Fruit fly (Drosophila melanogaster) whole organism, wandering third instar larva: ENCODE data around the gene CG7332.

Experiments used
- Abd-B ChIP-seq: fragments of >200 bp; optimal IDR thresholded peaks from 2 replicates; lab custom pipeline; 2017; ENCODE audit warnings: missing biosample characterization, missing genetic modification characterization
- CG32264 ChIP-seq: fragments of 200-800 bp; sonication (Bioruptor generic); optimal IDR thresholded peaks from 2 replicates; lab custom pipeline; 2016; ENCODE audit warnings: missing biosample characterization, missing genetic modification characterization
- CG9705 ChIP-seq: fragments of 200-800 bp; sonication (Bioruptor generic); optimal IDR thresholded peaks from 2 replicates; lab custom pipeline; 2018; ENCODE audit warnings: missing biosample characterization, mild to moderate bottlenecking, missing genetic modification characterization
- Dif ChIP-seq: fragments of 200-275, 200-300 bp; sonication (Bioruptor generic); optimal IDR thresholded peaks from 2 replicates; lab custom pipeline; 2018; ENCODE audit warnings: missing biosample characterization, missing genetic modification characterization; ENCODE audit not compliant: partially characterized antibody
- HLH106 ChIP-seq: fragments of 200-800 bp; optimal IDR thresholded peaks from 3 replicates; lab custom pipeline; 2019; ENCODE audit warnings: missing biosample characterization, mild to moderate bottlenecking, missing genetic modification characterization, moderate library complexity
- Hr78 ChIP-seq: fragments of >200 bp; optimal IDR thresholded peaks from 2 replicates; lab custom pipeline; 2017; ENCODE audit warnings: missing biosample characterization, missing genetic modification characterization
- Hr83 ChIP-seq: fragments of 200-300 bp; sonication (Bioruptor generic); optimal IDR thresholded peaks from 2 replicates; lab custom pipeline; 2016; ENCODE audit warnings: missing biosample characterization, mild to moderate bottlenecking, missing genetic modification characterization, moderate library complexity; ENCODE audit not compliant: poor library complexity, severe bottlenecking
- Jra ChIP-seq: sonication (Bioruptor generic); optimal IDR thresholded peaks from 2 replicates; lab custom pipeline; 2016; ENCODE audit warnings: missing biosample characterization, missing genetic modification characterization
- Mio ChIP-seq: sonication (Bioruptor generic); optimal IDR thresholded peaks from 2 replicates; lab custom pipeline; 2016; ENCODE audit warnings: missing biosample characterization, missing genetic modification characterization
- Myc ChIP-seq: fragments of >200 bp; optimal IDR thresholded peaks from 2 replicates; lab custom pipeline; 2017
- N ChIP-seq: fragments of >200 bp; optimal IDR thresholded peaks from 2 replicates; lab custom pipeline; 2018; ENCODE audit warnings: missing biosample characterization, missing external identifiers, missing genetic modification characterization
- OdsH ChIP-seq: fragments of 200-800 bp; sonication (Bioruptor generic); optimal IDR thresholded peaks from 2 replicates; lab custom pipeline; 2016; ENCODE audit warnings: missing biosample characterization, mild to moderate bottlenecking, missing genetic modification characterization
- Rel ChIP-seq, 2 experiments: fragments of 200-800 bp; sonication (Bioruptor generic) in 1 of 2; optimal IDR thresholded peaks; 2 replicates in 1 of 2; 3 replicates in 1 of 2; lab custom pipeline; 2016 to 2019; ENCODE audit warnings: mild to moderate bottlenecking in 2 of 2, missing biosample characterization in 2 of 2, missing genetic modification characterization in 2 of 2, moderate library complexity in 1 of 2
- Sp1 ChIP-seq: fragments of 200-800 bp; sonication (Bioruptor generic); optimal IDR thresholded peaks from 3 replicates; lab custom pipeline; 2019; ENCODE audit warnings: missing biosample characterization, mild to moderate bottlenecking, missing genetic modification characterization, moderate library complexity
- Vsx2 ChIP-seq: fragments of 200-300, 225-300 bp; sonication (Bioruptor generic); optimal IDR thresholded peaks from 2 replicates; lab custom pipeline; 2018; ENCODE audit warnings: missing biosample characterization, missing genetic modification characterization; ENCODE audit not compliant: partially characterized antibody
- br ChIP-seq: fragments of 200-800 bp; sonication (Bioruptor generic); optimal IDR thresholded peaks from 2 replicates; lab custom pipeline; 2016; ENCODE audit warnings: missing biosample characterization, missing genetic modification characterization
- brk ChIP-seq: fragments of 200-800 bp; sonication (Bioruptor generic); optimal IDR thresholded peaks from 2 replicates; lab custom pipeline; 2016; ENCODE audit warnings: missing biosample characterization, mild to moderate bottlenecking, missing genetic modification characterization
- dl ChIP-seq, 2 experiments: fragments of 175-275, 200-275 bp in 1 of 2; fragments of 200-275 bp in 1 of 2; sonication (Bioruptor generic); optimal IDR thresholded peaks; lab custom pipeline; 2018; ENCODE audit warnings: mild to moderate bottlenecking in 2 of 2, missing biosample characterization in 2 of 2, missing genetic modification characterization in 2 of 2, moderate library complexity in 2 of 2; ENCODE audit not compliant: partially characterized antibody in 2 of 2, insufficient read depth in 1 of 2
- dmrt93B ChIP-seq: fragments of 200-800 bp; sonication (Bioruptor generic); optimal IDR thresholded peaks from 2 replicates; lab custom pipeline; 2018; ENCODE audit warnings: missing biosample characterization, mild to moderate bottlenecking, missing genetic modification characterization
- ey ChIP-seq: fragments of 200-800 bp; sonication (Bioruptor generic); optimal IDR thresholded peaks from 2 replicates; lab custom pipeline; 2016; ENCODE audit warnings: missing biosample characterization, missing genetic modification characterization
- foxo ChIP-seq, 2 experiments: fragments of 200-800 bp; sonication (Bioruptor generic); optimal IDR thresholded peaks; 2 replicates in 1 of 2; 3 replicates in 1 of 2; lab custom pipeline; 2016 to 2017; ENCODE audit warnings: missing biosample characterization in 2 of 2, missing genetic modification characterization in 2 of 2
- fru ChIP-seq: fragments of 200-800 bp; sonication (Bioruptor generic); optimal IDR thresholded peaks from 3 replicates; lab custom pipeline; 2016; ENCODE audit warnings: missing biosample characterization, mild to moderate bottlenecking, missing genetic modification characterization
- h ChIP-seq: fragments of 200-800 bp; sonication (Bioruptor generic); optimal IDR thresholded peaks from 3 replicates; lab custom pipeline; 2016; ENCODE audit warnings: missing biosample characterization, mild to moderate bottlenecking, missing genetic modification characterization
- jim ChIP-seq: fragments of 175-275, 200-325 bp; sonication (Bioruptor generic); optimal IDR thresholded peaks from 2 replicates; lab custom pipeline; 2016; ENCODE audit warnings: missing biosample characterization, mild to moderate bottlenecking, missing genetic modification characterization
- psq ChIP-seq: fragments of 200-800 bp; sonication (Bioruptor generic); optimal IDR thresholded peaks from 3 replicates; lab custom pipeline; 2017; ENCODE audit warnings: missing biosample characterization, mild to moderate bottlenecking, missing genetic modification characterization, moderate library complexity
- rgr ChIP-seq: fragments of 200-800 bp; sonication (Bioruptor generic); optimal IDR thresholded peaks from 3 replicates; lab custom pipeline; 2016; ENCODE audit warnings: missing biosample characterization, mild to moderate bottlenecking, missing genetic modification characterization
- sage ChIP-seq: fragments of 200-800 bp; sonication (Bioruptor generic); optimal IDR thresholded peaks from 2 replicates; lab custom pipeline; 2016; ENCODE audit warnings: missing biosample characterization, mild to moderate bottlenecking, missing genetic modification characterization
- tai ChIP-seq: sonication (Bioruptor generic); optimal IDR thresholded peaks from 2 replicates; lab custom pipeline; 2016; ENCODE audit warnings: missing biosample characterization, missing genetic modification characterization
- usp ChIP-seq: fragments of >200 bp; optimal IDR thresholded peaks from 2 replicates; lab custom pipeline; 2017; ENCODE audit warnings: missing biosample characterization, missing genetic modification characterization
- woc ChIP-seq: sonication (Bioruptor generic); optimal IDR thresholded peaks from 2 replicates; lab custom pipeline; 2016; ENCODE audit warnings: missing biosample characterization, mild to moderate bottlenecking, missing genetic modification characterization

The CG7332 gene

dm6 chrX:18864483-18865358, 19.6 kb upstream of the CG7332 start:
- TF ChIP-seq Rel (GFP tag; optimal IDR thresholded peaks at IDR 0.05; lab: Kevin White, UChicago): no peak
- TF ChIP-seq Rel (tag; optimal IDR thresholded peaks at IDR 0.05; lab: Kevin White, UChicago): peak; percentile 52
- TF ChIP-seq Dif (GFP tag; lab: Kevin White, UChicago): peak; percentile 19
- no peak for TF ChIP-seq Mio
- TF ChIP-seq dmrt93B (GFP tag; lab: Kevin White, UChicago): no peak
- TF ChIP-seq Vsx2: no peak
- TF ChIP-seq Abd-B (GFP tag; lab: Kevin White, UChicago): no peak
- TF ChIP-seq OdsH (GFP tag; lab: Kevin White, UChicago): no peak
- no peak for TF ChIP-seq brk (GFP tag; lab: Kevin White, UChicago)
- no peak for TF ChIP-seq N (GFP tag; lab: Kevin White, UChicago)
- peak in 1 of 2 experiments; percentile 61 for TF ChIP-seq dl (GFP tag; optimal IDR thresholded peaks at IDR 0.05; lab: Kevin White, UChicago; ENCODE audit: insufficient read depth in 1 of 2, partially characterized antibody in 2 of 2)
- TF ChIP-seq jim (GFP tag; lab: Kevin White, UChicago): no peak
- peak; percentile 82 for TF ChIP-seq psq (GFP tag; lab: Kevin White, UChicago)

dm6 chrX:18866289-18866832, 18.0 kb upstream of the CG7332 start:
- TF ChIP-seq tai (GFP tag; lab: Kevin White, UChicago): no peak
- peak; percentile 73 for TF ChIP-seq psq (GFP tag; lab: Kevin White, UChicago)
- no peak for TF ChIP-seq rgr (GFP tag; lab: Kevin White, UChicago)
- TF ChIP-seq Hr83 (GFP tag; lab: Kevin White, UChicago): no peak
- TF ChIP-seq N (GFP tag; lab: Kevin White, UChicago): no peak

- TF ChIP-seq jim (GFP tag; lab: Kevin White, UChicago) (no peak), Hr83 (GFP tag; lab: Kevin White, UChicago) (no peak), dl (GFP tag; optimal IDR thresholded peaks at IDR 0.05; lab: Kevin White, UChicago; ENCODE audit: insufficient read depth in 1 of 2, partially characterized antibody in 2 of 2) (no peak), Vsx2 (no peak), Sp1 (GFP tag; lab: Kevin White, UChicago) (no peak), CG9705 (GFP tag; lab: Kevin White, UChicago) (no peak), woc (no peak), br (GFP tag; lab: Kevin White, UChicago) (no peak), Jra (GFP tag; lab: Kevin White, UChicago) (no peak), brk (GFP tag; lab: Kevin White, UChicago) (no peak), Dif (GFP tag; lab: Kevin White, UChicago) (no peak), Rel (GFP tag; optimal IDR thresholded peaks at IDR 0.05; lab: Kevin White, UChicago) (no peak), Rel (tag; optimal IDR thresholded peaks at IDR 0.05; lab: Kevin White, UChicago) (no peak), ey (GFP tag; lab: Kevin White, UChicago) (no peak), Mio (no peak), Myc (lab: Kevin White, UChicago) (no peak), Hr78 (GFP tag; lab: Kevin White, UChicago) (no peak)
Measured at dm6 chrX:18868142-18868541, 16.2 kb upstream of the CG7332 start.

dm6 chrX:18869489-18870132, 14.7 kb upstream of the CG7332 start:
- TF ChIP-seq usp: no peak
- peak; percentile 67 for TF ChIP-seq rgr (GFP tag; lab: Kevin White, UChicago)
- TF ChIP-seq sage: no peak
- no peak for TF ChIP-seq jim (GFP tag; lab: Kevin White, UChicago)
- TF ChIP-seq ey (GFP tag; lab: Kevin White, UChicago): peak; percentile 64
- peak; percentile 49 for TF ChIP-seq Myc (lab: Kevin White, UChicago)
- TF ChIP-seq psq (GFP tag; lab: Kevin White, UChicago): peak; percentile 54
- TF ChIP-seq Hr83 (GFP tag; lab: Kevin White, UChicago): peak; percentile 57
- peak; percentile 62 for TF ChIP-seq h (GFP tag; lab: Kevin White, UChicago)
- TF ChIP-seq woc: peak; percentile 27
- TF ChIP-seq OdsH (GFP tag; lab: Kevin White, UChicago): peak; percentile 56
- peak; percentile 64 for TF ChIP-seq br (GFP tag; lab: Kevin White, UChicago)
- TF ChIP-seq dmrt93B (GFP tag; lab: Kevin White, UChicago): no peak
- peak in 1 of 2 experiments; percentile 71 for TF ChIP-seq foxo (GFP tag; optimal IDR thresholded peaks at IDR 0.05; lab: Kevin White, UChicago)
- TF ChIP-seq CG32264 (GFP tag; lab: Kevin White, UChicago): peak; percentile 19
- peak; percentile 72 for TF ChIP-seq fru (GFP tag; lab: Kevin White, UChicago)
- peak; percentile 39 for TF ChIP-seq HLH106 (tag; lab: Kevin White, UChicago)
- peak; percentile 60 for TF ChIP-seq Sp1 (GFP tag; lab: Kevin White, UChicago)
